Worm (Caenorhabditis elegans) whole organism, L4/young adult: ENCODE measurements around the gene nhr-39.

ENCODE experiments used
- W03F9.2 ChIP-seq: fragments of 150-350 bp; optimal IDR thresholded peaks from 2 replicates; lab custom pipeline; 2014; ENCODE audit warnings: missing biosample characterization, missing genetic modification characterization
- dao-5 ChIP-seq: sonication (generic microtip); optimal IDR thresholded peaks from 2 replicates; lab custom pipeline; 2016; ENCODE audit warnings: missing genotype, missing genetic modification characterization, moderate library complexity, missing compliant biosample characterization
- him-1 ChIP-seq: sonication (generic microtip); optimal IDR thresholded peaks from 2 replicates; lab custom pipeline; 2016; ENCODE audit warnings: missing genotype, missing genetic modification reagents, missing genetic modification characterization, missing compliant biosample characterization

Gene nhr-39

DNA sequence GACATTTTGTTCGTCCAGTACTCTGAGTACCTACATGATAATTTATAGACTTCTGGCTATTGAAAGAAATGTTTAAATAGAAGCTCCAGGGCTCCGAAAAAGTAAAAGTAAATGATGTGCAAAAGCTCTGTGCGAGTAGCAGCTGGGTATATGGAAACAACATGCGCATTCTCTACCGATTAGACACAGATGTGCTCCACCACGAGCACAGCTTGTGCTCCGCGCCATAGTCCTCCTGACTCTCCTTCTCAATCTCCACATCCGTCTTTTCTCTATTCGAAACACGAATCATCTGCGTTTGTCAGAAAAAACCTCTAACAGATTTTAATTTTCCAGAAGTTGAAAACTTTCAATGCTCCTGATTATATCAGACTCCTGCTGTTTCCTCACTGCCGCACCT is 19.7 kb upstream of the nhr-39 start:
- no peak for TF ChIP-seq dao-5 (tag; lab: Kevin White, UChicago)
- no peak for TF ChIP-seq W03F9.2
- no peak for TF ChIP-seq him-1

DNA sequence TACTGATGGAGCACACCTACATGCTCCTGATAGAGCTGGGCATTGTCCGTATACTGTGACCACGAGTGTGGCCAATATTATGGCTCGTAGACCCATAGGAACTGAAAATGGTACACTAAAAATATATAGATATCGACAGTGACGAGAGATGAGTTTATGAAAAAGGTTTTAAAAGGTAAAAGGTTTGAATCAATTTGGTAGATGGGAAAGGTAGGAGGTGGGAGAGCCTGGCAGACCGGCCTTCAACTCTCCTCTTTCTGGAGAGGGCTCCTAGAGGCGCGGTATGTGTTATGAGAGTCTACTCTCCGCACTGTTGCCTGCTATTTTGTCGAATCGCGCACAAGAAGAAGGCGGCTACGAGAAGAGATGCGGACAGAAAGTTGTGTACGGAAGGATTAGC is 15.7 kb upstream of the nhr-39 start, which contains the start of gene lron-2:
Gene lron-2, minus strand, starts transcription at position 101 of the 400 bp plus-strand sequence.
- TF ChIP-seq dao-5 (tag; lab: Kevin White, UChicago) (no peak), him-1 (no peak), W03F9.2 (no peak)

DNA sequence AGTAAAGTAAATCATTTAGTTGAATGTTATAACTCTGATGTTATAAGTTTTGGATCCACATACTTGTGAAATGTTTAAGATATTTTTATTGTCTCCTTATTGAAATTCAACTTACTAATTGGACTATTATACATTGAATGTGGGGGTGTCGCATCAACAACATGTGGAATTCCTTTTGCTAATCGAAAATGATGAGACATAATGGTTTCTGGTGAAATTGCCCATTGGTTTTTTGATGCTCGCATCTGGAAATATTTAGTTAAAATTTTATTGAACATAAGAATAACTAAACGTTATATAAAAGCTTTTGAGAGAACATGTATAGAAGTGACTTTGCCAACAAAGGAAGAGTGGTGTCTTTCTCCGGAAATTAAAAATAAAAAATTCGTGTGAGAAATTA is 11.2 kb upstream of the nhr-39 start, which contains the start of gene ZK682.7:
Gene ZK682.7, minus strand, starts transcription at position 247 of the 400 bp plus-strand sequence.
- TF ChIP-seq W03F9.2 (no peak), him-1 (no peak), dao-5 (tag; lab: Kevin White, UChicago) (no peak)

DNA sequence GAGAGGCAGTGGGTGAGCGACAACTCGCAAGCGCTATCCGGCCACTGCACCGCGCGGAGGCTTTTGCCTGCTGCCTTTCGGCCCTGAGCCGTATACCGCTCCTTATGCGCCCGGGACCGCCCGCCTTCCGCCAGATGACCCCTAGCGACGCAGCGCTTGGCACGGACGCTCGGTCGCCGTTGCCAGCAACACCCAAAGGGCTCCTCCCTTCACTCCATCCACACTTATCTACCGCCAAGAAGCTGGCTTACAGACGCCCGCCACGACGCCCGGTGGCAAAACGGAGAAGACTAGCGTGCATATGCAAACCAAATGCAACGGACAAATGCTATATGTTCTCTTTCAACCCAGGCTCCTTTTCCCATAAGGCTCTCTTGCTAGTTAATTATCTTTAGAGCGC is 9.8 kb upstream of the nhr-39 start:
- TF ChIP-seq dao-5 (tag; lab: Kevin White, UChicago), result no peak
- TF ChIP-seq W03F9.2, result no peak
- TF ChIP-seq him-1, result no peak

DNA sequence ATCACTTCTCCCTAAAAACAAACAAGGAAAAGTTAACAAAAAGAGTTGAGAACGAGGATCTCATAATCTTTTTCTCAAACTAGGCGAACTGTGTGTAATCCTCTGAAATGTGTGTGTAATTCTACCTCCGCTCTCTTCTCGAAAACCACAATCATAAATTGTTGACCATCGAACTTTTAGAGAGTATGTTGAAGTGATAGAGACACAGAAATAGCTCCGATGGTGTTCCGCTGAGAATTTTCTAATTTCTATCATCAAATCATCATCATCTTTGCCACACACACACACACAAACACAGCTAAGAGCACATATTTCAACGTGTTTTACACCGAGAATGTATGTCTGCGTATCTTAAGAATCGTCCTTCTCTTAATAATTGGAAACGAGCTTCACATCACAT is 7.5 kb upstream of the nhr-39 start:
- TF ChIP-seq dao-5 (tag; lab: Kevin White, UChicago) (no peak), him-1 (no peak), W03F9.2 (no peak)

DNA sequence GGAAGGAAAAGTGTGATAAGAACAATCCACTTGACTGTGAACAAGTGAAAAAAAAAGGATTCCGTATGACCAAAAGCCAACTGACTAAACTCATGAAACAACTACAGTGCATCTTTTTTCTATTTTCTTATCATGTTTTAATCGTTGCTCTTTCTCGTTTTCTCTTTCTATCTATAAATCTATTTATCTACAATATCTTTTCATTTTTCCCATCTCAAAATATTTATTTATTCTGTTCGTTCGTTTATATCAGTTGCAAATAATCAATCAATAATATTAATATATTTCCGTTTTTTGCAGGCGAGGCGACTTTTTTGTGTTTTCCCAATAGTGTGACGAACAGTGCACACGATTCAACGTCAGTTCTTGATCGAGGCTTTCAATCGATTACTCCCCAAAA is 5.8 kb upstream of the nhr-39 start, which contains the start of gene F44A2.5:
Gene F44A2.5, plus strand, starts transcription at position 301 of the 400 bp plus-strand sequence.
- TF ChIP-seq W03F9.2, result no peak
- TF ChIP-seq him-1, result no peak
- TF ChIP-seq dao-5 (tag; lab: Kevin White, UChicago), result no peak

DNA sequence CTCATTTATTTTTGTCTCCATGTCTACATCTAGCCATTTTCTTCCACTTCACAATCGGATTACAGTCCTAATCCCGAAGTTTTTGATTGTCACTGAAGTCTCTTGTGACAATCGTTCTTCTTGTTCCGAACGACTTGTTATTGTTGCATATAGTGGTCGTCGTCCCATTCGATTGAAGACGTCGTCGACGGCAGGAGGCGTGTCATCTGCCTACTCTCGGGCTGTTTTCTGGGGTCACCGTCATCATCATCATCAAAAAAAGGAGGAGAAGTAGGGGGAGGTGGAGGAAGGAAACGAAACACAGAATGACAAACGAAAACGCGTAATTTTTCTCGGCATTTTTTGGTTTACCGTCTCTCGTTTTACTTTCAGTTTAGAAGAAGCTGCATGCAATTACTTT is 2.0 kb downstream of the nhr-39 start, which contains the start of gene F44A2.3:
Gene F44A2.3, plus strand, starts transcription at position 301 of the 400 bp plus-strand sequence.
- TF ChIP-seq dao-5 (tag; lab: Kevin White, UChicago) (no peak), him-1 (no peak), W03F9.2 (no peak)

DNA sequence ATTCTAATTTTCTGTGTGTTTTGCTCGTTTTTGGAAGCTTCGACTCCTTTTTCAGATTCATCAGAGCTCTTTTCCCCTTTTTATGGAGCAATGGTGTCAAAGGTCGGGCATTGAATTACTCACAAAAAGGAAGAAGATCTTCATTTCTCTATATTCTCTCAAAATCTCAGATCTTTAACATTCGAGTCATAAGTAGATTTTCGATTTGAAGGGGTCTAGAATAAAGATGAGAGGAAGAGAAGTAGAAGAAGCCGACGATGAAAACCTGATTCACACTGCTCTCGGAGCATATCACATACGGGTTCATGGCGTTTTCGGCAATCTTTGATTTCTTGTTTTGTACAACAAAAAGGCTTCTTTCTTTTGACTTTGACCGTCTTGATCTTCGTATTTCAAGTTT is 9.3 kb downstream of the nhr-39 start:
- TF ChIP-seq W03F9.2 (no peak), dao-5 (tag; lab: Kevin White, UChicago) (no peak), him-1 (no peak)

DNA sequence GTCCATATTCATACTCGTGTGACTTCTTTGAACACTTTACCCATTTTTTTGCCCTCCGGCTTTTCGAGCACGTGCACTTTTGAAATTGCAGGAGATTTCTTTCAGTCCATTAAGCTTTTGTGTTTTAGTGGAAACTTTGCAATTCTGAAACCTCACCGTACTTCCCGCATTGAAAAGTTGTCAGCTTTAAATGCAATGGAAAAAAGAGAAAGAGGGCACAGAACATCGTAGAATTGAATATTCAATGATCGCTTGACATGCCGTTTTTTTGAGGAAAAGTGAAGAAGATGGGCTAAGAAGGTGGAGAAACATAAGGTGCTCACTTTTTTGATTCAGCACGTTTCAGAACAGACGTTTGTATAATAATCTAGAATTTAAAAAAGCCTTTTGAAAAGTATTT is 11.3 kb downstream of the nhr-39 start:
- TF ChIP-seq him-1 (no peak), W03F9.2 (no peak), dao-5 (tag; lab: Kevin White, UChicago) (no peak)

DNA sequence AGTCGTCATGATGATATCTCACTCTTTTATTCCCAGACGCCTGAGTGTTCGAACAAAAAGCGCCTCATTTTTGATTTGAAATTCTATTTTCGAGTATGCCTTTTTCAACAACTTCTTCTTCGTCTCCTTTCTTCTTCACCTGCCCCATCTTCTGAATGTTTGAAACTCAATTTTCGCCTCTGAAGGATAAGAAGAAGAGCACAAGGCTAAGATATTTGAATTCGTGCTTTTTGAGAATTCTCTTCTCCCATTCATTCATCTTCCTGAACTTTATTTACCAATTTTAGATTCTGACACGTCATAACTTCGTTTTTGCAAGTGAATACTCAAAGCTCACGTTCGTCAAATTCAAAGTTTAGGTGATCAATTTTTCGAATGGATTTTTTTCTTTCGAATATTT is 13.8 kb downstream of the nhr-39 start:
- TF ChIP-seq dao-5 (tag; lab: Kevin White, UChicago), result no peak
- no peak for TF ChIP-seq W03F9.2
- TF ChIP-seq him-1, result no peak

DNA sequence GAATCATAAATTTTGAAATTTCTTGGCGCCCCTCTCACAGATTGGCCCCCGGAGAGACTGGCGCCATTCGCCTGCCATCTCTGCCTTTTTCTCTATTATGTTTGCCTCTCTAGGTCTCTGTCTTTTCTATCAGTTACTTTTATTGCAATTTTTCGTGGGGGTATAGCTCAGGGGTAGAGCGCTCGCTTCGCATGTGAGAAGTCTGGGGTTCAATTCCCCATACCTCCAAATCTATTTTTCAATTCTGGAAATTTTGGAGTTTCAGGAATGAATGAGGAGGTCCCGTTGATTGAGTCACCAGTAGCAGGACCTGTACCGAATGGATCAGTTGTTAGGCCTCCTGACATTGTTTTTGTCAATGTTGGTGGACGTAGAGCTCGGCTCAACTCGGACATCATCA is 14.9 kb downstream of the nhr-39 start, which contains the start of gene kvs-3:
Gene kvs-3, plus strand, starts transcription at position 266 of the 400 bp plus-strand sequence.
- peak; percentile 79 for TF ChIP-seq dao-5 (tag; lab: Kevin White, UChicago)
- no peak for TF ChIP-seq W03F9.2
- peak; percentile 88 for TF ChIP-seq him-1

DNA sequence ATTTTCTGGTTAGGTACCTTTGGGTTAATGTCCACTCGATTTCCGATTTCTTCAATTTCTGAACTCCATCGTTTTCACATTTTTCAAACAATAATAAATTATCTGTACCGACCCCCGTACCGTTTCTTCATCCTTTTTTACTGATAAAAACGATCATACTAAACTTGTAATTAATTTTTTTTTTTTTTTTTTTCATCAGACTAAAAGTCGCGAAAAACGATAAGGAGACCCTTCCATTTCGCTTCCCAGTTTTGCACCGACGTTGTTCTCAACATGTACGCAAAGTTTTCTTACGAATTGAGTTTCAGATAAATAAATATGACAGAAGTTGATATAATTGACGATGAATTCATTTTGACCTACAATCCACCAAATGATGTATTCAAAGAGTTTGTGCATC is 18.1 kb downstream of the nhr-39 start, which contains the start of gene F44A2.7:
Gene F44A2.7, plus strand, starts transcription at position 301 of the 400 bp plus-strand sequence.
- TF ChIP-seq dao-5 (tag; lab: Kevin White, UChicago) (no peak), him-1 (no peak), W03F9.2 (no peak)

DNA sequence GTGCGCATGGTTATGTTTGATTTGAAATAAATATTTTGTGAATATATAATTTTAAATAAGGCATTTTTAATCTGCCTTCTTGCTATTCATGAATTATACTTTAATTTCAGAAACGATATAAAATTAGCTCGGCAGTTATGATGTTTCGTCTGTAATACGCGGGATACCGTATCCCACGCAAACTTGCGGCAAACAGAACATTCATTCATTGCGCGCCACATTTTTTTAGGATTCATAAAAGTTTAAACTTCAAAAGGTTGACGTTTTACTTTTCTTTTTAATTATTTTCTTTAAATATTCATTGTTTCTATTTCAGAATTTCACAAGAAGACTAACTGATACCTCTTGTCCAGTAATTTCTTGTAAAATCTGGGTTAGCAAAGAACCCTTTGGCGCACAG is 19.8 kb downstream of the nhr-39 start, which contains the start of gene tag-153:
Gene tag-153, plus strand, starts transcription at position 200 of the 400 bp plus-strand sequence.
- no peak for TF ChIP-seq him-1
- no peak for TF ChIP-seq W03F9.2
- TF ChIP-seq dao-5 (tag; lab: Kevin White, UChicago), result no peak

DNA sequence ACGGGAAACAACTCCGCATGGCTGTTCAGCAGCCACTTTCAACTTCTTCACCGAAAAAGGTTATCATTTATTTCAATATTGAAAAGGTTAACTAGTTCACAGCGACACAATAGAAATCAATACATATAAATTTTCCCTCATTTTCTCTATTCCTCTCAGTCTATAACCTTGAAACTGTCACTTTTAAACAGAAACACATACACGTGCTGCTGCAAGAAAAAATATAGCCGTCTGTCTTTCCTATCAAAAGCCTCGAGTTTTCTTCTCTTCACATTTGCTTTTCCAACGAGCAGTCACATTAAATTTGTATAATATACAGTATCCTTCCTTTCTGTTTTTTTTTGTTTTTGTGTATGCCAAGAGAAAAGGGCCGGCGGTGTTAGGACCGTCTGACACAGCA is 21.0 kb downstream of the nhr-39 start:
- TF ChIP-seq him-1, result no peak
- no peak for TF ChIP-seq dao-5 (tag; lab: Kevin White, UChicago)
- no peak for TF ChIP-seq W03F9.2

DNA sequence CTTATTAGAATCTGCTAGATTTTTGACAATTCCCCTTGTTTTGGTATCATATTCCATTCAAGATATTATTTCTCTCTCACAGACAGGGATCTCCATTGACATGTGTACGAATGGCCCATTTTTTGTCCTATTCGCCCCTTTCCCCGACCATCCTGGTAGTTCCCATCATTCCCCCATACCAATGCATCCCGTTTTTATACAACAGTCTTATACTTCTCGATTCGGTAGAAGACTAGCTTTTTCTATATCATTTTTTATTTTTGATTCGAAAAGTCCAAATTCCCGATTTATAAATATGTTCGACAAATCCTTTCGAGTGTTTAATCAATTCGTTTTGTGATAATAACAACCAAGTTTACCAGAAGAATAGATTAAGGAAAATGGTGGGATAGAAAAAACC is 23.8 kb downstream of the nhr-39 start:
- TF ChIP-seq him-1 (no peak), dao-5 (tag; lab: Kevin White, UChicago) (peak; percentile 20), W03F9.2 (no peak)

DNA sequence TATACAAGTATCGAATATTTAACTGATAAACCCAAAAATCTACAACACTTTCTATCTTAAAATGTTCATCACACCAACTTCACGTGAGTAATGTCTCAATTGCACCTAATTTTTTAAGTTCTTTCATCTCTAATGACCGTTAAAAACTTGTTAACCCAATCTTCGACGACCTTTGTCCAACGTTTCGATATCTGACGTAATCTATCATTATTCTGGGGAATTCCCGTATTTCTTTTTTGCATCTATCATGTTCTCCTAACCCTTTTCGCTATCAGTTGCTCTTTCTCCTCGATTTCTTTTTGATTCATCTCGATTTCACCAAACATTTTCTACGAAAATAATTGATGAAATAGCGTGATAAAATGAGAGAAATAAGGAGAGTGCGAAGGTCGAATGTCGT is 24.6 kb downstream of the nhr-39 start:
- TF ChIP-seq W03F9.2, result no peak
- TF ChIP-seq him-1, result no peak
- TF ChIP-seq dao-5 (tag; lab: Kevin White, UChicago), result no peak
